Worm (Caenorhabditis elegans): ENCODE measurements around the gene srbc-12.

ce11 chrV:871029-871428, 21.4 kb downstream of the srbc-12 start, which contains the start of gene T02B11.4:
- TF ChIP-seq nhr-76 (tag; optimal IDR thresholded peaks at IDR 0.05), result no peak
- no peak for TF ChIP-seq unc-62 (GFP tag; optimal IDR thresholded peaks at IDR 0.05)
- no peak for TF ChIP-seq ces-1 (GFP tag; optimal IDR thresholded peaks at IDR 0.05)
- no peak for TF ChIP-seq hlh-1 (tag; optimal IDR thresholded peaks at IDR 0.05)
- no peak for TF ChIP-seq tbx-8 (GFP tag; optimal IDR thresholded peaks at IDR 0.05)
